Fruit fly (Drosophila melanogaster) whole organism, wandering third instar larva: ENCODE data around the gene Rim.
A peak's percentile ranks its signal among the peaks of the same experiment; 100 is the strongest.

Source experiments
- Abd-B ChIP-seq: fragments of >200 bp; optimal IDR thresholded peaks from 2 replicates; lab custom pipeline; 2017; ENCODE audit warnings: missing biosample characterization, missing genetic modification characterization
- Hr83 ChIP-seq: fragments of 200-300 bp; sonication (Bioruptor generic); optimal IDR thresholded peaks from 2 replicates; lab custom pipeline; 2016; ENCODE audit warnings: missing biosample characterization, mild to moderate bottlenecking, missing genetic modification characterization, moderate library complexity; ENCODE audit not compliant: poor library complexity, severe bottlenecking
- Myc ChIP-seq: fragments of >200 bp; optimal IDR thresholded peaks from 2 replicates; lab custom pipeline; 2017
- Sp1 ChIP-seq: fragments of 200-800 bp; sonication (Bioruptor generic); optimal IDR thresholded peaks from 3 replicates; lab custom pipeline; 2019; ENCODE audit warnings: missing biosample characterization, mild to moderate bottlenecking, missing genetic modification characterization, moderate library complexity
- dl ChIP-seq, 2 experiments: fragments of 175-275, 200-275 bp in 1 of 2; fragments of 200-275 bp in 1 of 2; sonication (Bioruptor generic); optimal IDR thresholded peaks; lab custom pipeline; 2018; ENCODE audit warnings: mild to moderate bottlenecking in 2 of 2, missing biosample characterization in 2 of 2, missing genetic modification characterization in 2 of 2, moderate library complexity in 2 of 2; ENCODE audit not compliant: partially characterized antibody in 2 of 2, insufficient read depth in 1 of 2
- dmrt93B ChIP-seq: fragments of 200-800 bp; sonication (Bioruptor generic); optimal IDR thresholded peaks from 2 replicates; lab custom pipeline; 2018; ENCODE audit warnings: missing biosample characterization, mild to moderate bottlenecking, missing genetic modification characterization
- ey ChIP-seq: fragments of 200-800 bp; sonication (Bioruptor generic); optimal IDR thresholded peaks from 2 replicates; lab custom pipeline; 2016; ENCODE audit warnings: missing biosample characterization, missing genetic modification characterization
- foxo ChIP-seq, 2 experiments: fragments of 200-800 bp; sonication (Bioruptor generic); optimal IDR thresholded peaks; 2 replicates in 1 of 2; 3 replicates in 1 of 2; lab custom pipeline; 2016 to 2017; ENCODE audit warnings: missing biosample characterization in 2 of 2, missing genetic modification characterization in 2 of 2
- lola ChIP-seq: fragments of >200 bp; optimal IDR thresholded peaks from 2 replicates; lab custom pipeline; 2017; ENCODE audit warnings: missing biosample characterization, missing genetic modification characterization

dm6 chr3R:17965381-17965780, 49.0 kb upstream of the Rim start:
- TF ChIP-seq Sp1 (GFP tag; lab: Kevin White, UChicago) (no peak), dl (GFP tag; optimal IDR thresholded peaks at IDR 0.05; lab: Kevin White, UChicago; ENCODE audit: insufficient read depth in 1 of 2, partially characterized antibody in 2 of 2) (no peak), foxo (GFP tag; optimal IDR thresholded peaks at IDR 0.05; lab: Kevin White, UChicago) (no peak), Myc (no peak), Abd-B (GFP tag; lab: Kevin White, UChicago) (no peak), ey (no peak), Hr83 (GFP tag; lab: Kevin White, UChicago) (peak; percentile 1), dmrt93B (GFP tag; lab: Kevin White, UChicago) (no peak), lola (no peak)
